Worm (Caenorhabditis elegans) whole organism, early embryonic: ENCODE results near the gene rsp-7.

Experiments used
- ceh-13 ChIP-seq: fragments of 200-800 bp; sonication (Bioruptor generic); optimal IDR thresholded peaks from 2 replicates; lab custom pipeline; 2018; ENCODE audit warnings: mild to moderate bottlenecking, missing genetic modification characterization, missing compliant biosample characterization
- tbx-11 ChIP-seq: fragments of 200-800 bp; sonication (Bioruptor generic); IDR thresholded peaks from 2 replicates; pipeline ENCODE4 v1.3.6; 2022; ENCODE audit warnings: missing genetic modification characterization, missing compliant biosample characterization

- no peak for TF ChIP-seq ceh-13
- no peak for TF ChIP-seq tbx-11 (GFP tag; lab: Robert Waterston, UW)
These were observed 5.4 kb upstream of the rsp-7 start for ce11 chrII:10653559-10653958.
